Worm (Caenorhabditis elegans) whole organism, L3 larva: ENCODE results near the gene Y47D7A.6.

Source experiments
- R02D3.7 ChIP-seq: fragments of 150-350 bp; optimal IDR thresholded peaks from 2 replicates; lab custom pipeline; 2014; ENCODE audit warnings: missing biosample characterization, missing genetic modification characterization
- ZK546.5 ChIP-seq: sonication (generic microtip); optimal IDR thresholded peaks from 2 replicates; lab custom pipeline; 2017; ENCODE audit warnings: missing biosample characterization, missing genetic modification characterization
- ama-1 ChIP-seq: fragments of 150-350 bp; optimal IDR thresholded peaks from 2 replicates; lab custom pipeline; 2018
- ceh-16 ChIP-seq: sonication (generic microtip); optimal IDR thresholded peaks from 2 replicates; lab custom pipeline; 2017; ENCODE audit warnings: missing biosample characterization, missing genetic modification characterization
- ceh-28 ChIP-seq: fragments of 150-350 bp; optimal IDR thresholded peaks from 2 replicates; lab custom pipeline; 2014; ENCODE audit warnings: missing biosample characterization, missing genetic modification reagents, missing genetic modification characterization
- ceh-82 ChIP-seq: fragments of 150-350 bp; optimal IDR thresholded peaks from 2 replicates; lab custom pipeline; 2014; ENCODE audit warnings: missing biosample characterization, missing genetic modification characterization
- ceh-9 ChIP-seq: sonication (generic microtip); optimal IDR thresholded peaks from 2 replicates; lab custom pipeline; 2018; ENCODE audit warnings: missing biosample characterization, missing genetic modification characterization
- egl-27 ChIP-seq: sonication (generic microtip); optimal IDR thresholded peaks from 4 replicates; lab custom pipeline; 2017; ENCODE audit warnings: missing biosample characterization, missing genetic modification reagents, missing genetic modification characterization
- elt-1 ChIP-seq: fragments of 150-350 bp; optimal IDR thresholded peaks from 2 replicates; lab custom pipeline; 2014; ENCODE audit warnings: missing biosample characterization, missing genetic modification characterization
- elt-2 ChIP-seq: sonication (generic microtip); optimal IDR thresholded peaks from 2 replicates; lab custom pipeline; 2016; ENCODE audit warnings: missing genetic modification reagents, mild to moderate bottlenecking, missing genetic modification characterization, missing compliant biosample characterization
- elt-3 ChIP-seq, 3 experiments: fragments of 150-350 bp in 1 of 3; sonication (generic microtip) in 2 of 3; optimal IDR thresholded peaks; 2 replicates in 2 of 3; 4 replicates in 1 of 3; lab custom pipeline; 2014 to 2017; ENCODE audit warnings: missing biosample characterization in 3 of 3, missing genetic modification characterization in 3 of 3
- eor-1 ChIP-seq, 2 experiments: fragments of 150-350 bp; optimal IDR thresholded peaks; 2 replicates each; lab custom pipeline; 2014 to 2018; ENCODE audit warnings: missing biosample characterization in 2 of 2, missing genetic modification characterization in 2 of 2
- fkh-10 ChIP-seq: sonication (generic microtip); optimal IDR thresholded peaks from 2 replicates; lab custom pipeline; 2017; ENCODE audit warnings: missing biosample characterization, missing genetic modification reagents, missing genetic modification characterization
- fos-1 ChIP-seq: fragments of 150-350 bp; optimal IDR thresholded peaks from 2 replicates; lab custom pipeline; 2014; ENCODE audit warnings: missing biosample characterization, missing genetic modification characterization
- hmg-11 ChIP-seq: sonication (generic microtip); optimal IDR thresholded peaks from 2 replicates; lab custom pipeline; 2016; ENCODE audit warnings: missing genetic modification characterization, missing compliant biosample characterization
- jun-1 ChIP-seq: fragments of 150-350 bp; optimal IDR thresholded peaks from 2 replicates; lab custom pipeline; 2014; ENCODE audit warnings: missing biosample characterization, missing genetic modification reagents, missing genetic modification characterization
- lin-15B ChIP-seq: fragments of 150-350 bp; optimal IDR thresholded peaks from 2 replicates; lab custom pipeline; 2014; ENCODE audit warnings: missing biosample characterization, missing genetic modification characterization
- lin-39 ChIP-seq: fragments of 150-350 bp; optimal IDR thresholded peaks from 2 replicates; lab custom pipeline; 2018; ENCODE audit warnings: missing biosample characterization, missing genetic modification reagents, missing genetic modification characterization
- mdl-1 ChIP-seq: fragments of 150-350 bp; optimal IDR thresholded peaks from 2 replicates; lab custom pipeline; 2014; ENCODE audit warnings: missing biosample characterization, missing genetic modification characterization
- mml-1 ChIP-seq: fragments of 150-350 bp; sonication (generic microtip); optimal IDR thresholded peaks from 3 replicates; lab custom pipeline; 2014; ENCODE audit warnings: missing biosample characterization, missing genetic modification characterization
- nfya-1 ChIP-seq: sonication (generic microtip); optimal IDR thresholded peaks from 2 replicates; lab custom pipeline; 2017; ENCODE audit warnings: missing genetic modification characterization, mild to moderate bottlenecking, missing compliant biosample characterization, antibody characterized with exemption, moderate library complexity; ENCODE audit not compliant: insufficient read depth
- nhr-11 ChIP-seq: fragments of 150-350 bp; optimal IDR thresholded peaks from 2 replicates; lab custom pipeline; 2014; ENCODE audit warnings: missing biosample characterization, missing genetic modification characterization
- nhr-12 ChIP-seq: fragments of 150-350 bp; optimal IDR thresholded peaks from 2 replicates; lab custom pipeline; 2014; ENCODE audit warnings: missing biosample characterization, missing genetic modification characterization
- nhr-23 ChIP-seq: fragments of 150-350 bp; optimal IDR thresholded peaks from 2 replicates; lab custom pipeline; 2014; ENCODE audit warnings: missing biosample characterization, missing genetic modification reagents, missing genetic modification characterization
- nhr-237 ChIP-seq: fragments of 150-350 bp; optimal IDR thresholded peaks from 2 replicates; lab custom pipeline; 2014; ENCODE audit warnings: missing biosample characterization, missing genetic modification characterization
- nhr-25 ChIP-seq: sonication (generic microtip); optimal IDR thresholded peaks from 2 replicates; lab custom pipeline; 2017; ENCODE audit warnings: missing biosample characterization, missing genetic modification characterization
- nhr-28 ChIP-seq: fragments of 150-350 bp; optimal IDR thresholded peaks from 2 replicates; lab custom pipeline; 2014; ENCODE audit warnings: missing biosample characterization, missing genetic modification characterization
- nhr-43 ChIP-seq: sonication (generic microtip); optimal IDR thresholded peaks from 2 replicates; lab custom pipeline; 2016; ENCODE audit warnings: mild to moderate bottlenecking, missing genetic modification characterization, missing compliant biosample characterization; ENCODE audit not compliant: poor library complexity, severe bottlenecking
- nhr-67 ChIP-seq: fragments of 150-350 bp; optimal IDR thresholded peaks from 2 replicates; lab custom pipeline; 2014; ENCODE audit warnings: missing biosample characterization, missing genetic modification characterization
- nhr-77 ChIP-seq: fragments of 150-350 bp; optimal IDR thresholded peaks from 2 replicates; lab custom pipeline; 2014; ENCODE audit warnings: missing biosample characterization, missing genetic modification characterization
- pqm-1 ChIP-seq: fragments of 150-350 bp; optimal IDR thresholded peaks from 2 replicates; lab custom pipeline; 2017; ENCODE audit warnings: missing biosample characterization, missing genetic modification characterization, inconsistent platforms
- sea-2 ChIP-seq: fragments of 150-350 bp; sonication (generic microtip); optimal IDR thresholded peaks from 4 replicates; lab custom pipeline; 2014; ENCODE audit warnings: missing biosample characterization, missing genetic modification reagents, missing genetic modification characterization
- skn-1 ChIP-seq: fragments of 150-350 bp; optimal IDR thresholded peaks from 2 replicates; lab custom pipeline; 2014; ENCODE audit warnings: missing biosample characterization, missing genetic modification characterization
- snpc-4 ChIP-seq: fragments of 150-350 bp; optimal IDR thresholded peaks from 2 replicates; lab custom pipeline; 2014; ENCODE audit warnings: missing biosample characterization, missing genetic modification characterization
- tbx-2 ChIP-seq: sonication (generic microtip); optimal IDR thresholded peaks from 2 replicates; lab custom pipeline; 2016; ENCODE audit warnings: mild to moderate bottlenecking, missing genetic modification characterization, missing compliant biosample characterization
- unc-39 ChIP-seq: sonication (generic microtip); optimal IDR thresholded peaks from 4 replicates; lab custom pipeline; 2017; ENCODE audit warnings: missing biosample characterization, missing genetic modification characterization
- unc-62 ChIP-seq: fragments of 150-350 bp; sonication (generic microtip); optimal IDR thresholded peaks from 4 replicates; lab custom pipeline; 2014; ENCODE audit warnings: missing biosample characterization, missing genetic modification reagents, missing genetic modification characterization
- zag-1 ChIP-seq: fragments of 150-350 bp; optimal IDR thresholded peaks from 2 replicates; lab custom pipeline; 2014; ENCODE audit warnings: missing biosample characterization, missing genetic modification characterization
- ztf-11 ChIP-seq: fragments of 150-350 bp; optimal IDR thresholded peaks from 2 replicates; lab custom pipeline; 2014; ENCODE audit warnings: missing biosample characterization, missing genetic modification characterization

Gene Y47D7A.6

ce11 chrV:4384482-4384881 lies 33.5 kb downstream of the Y47D7A.6 start, which contains the start of gene F13A2.2:
Gene F13A2.2, minus strand, starts transcription at chrV:4384582.
- TF ChIP-seq ceh-28 (tag; lab: Kevin White, UChicago) = no peak
- TF ChIP-seq ceh-16 = no peak
- TF ChIP-seq eor-1 (tag; optimal IDR thresholded peaks at IDR 0.05; lab: Kevin White, UChicago) = no peak
- no peak for TF ChIP-seq skn-1 (tag; lab: Kevin White, UChicago)
- no peak for TF ChIP-seq nhr-67
- TF ChIP-seq nhr-77 (tag; lab: Kevin White, UChicago) = no peak
- no peak for TF ChIP-seq fkh-10 (GFP tag; lab: Kevin White, UChicago)
- TF ChIP-seq nhr-237 (tag; lab: Kevin White, UChicago) = no peak
- TF ChIP-seq elt-2 (tag; lab: Kevin White, UChicago) = no peak
- no peak for TF ChIP-seq ama-1 (lab: Kevin White, UChicago)
- TF ChIP-seq fos-1 (tag; lab: Kevin White, UChicago) = no peak
- no peak for TF ChIP-seq nfya-1 (tag; lab: Kevin White, UChicago)

- TF ChIP-seq unc-39 (no peak), nhr-43 (tag; lab: Kevin White, UChicago) (no peak), nhr-11 (no peak), hmg-11 (tag; lab: Kevin White, UChicago) (no peak), zag-1 (no peak), unc-62 (no peak), nhr-77 (tag; lab: Kevin White, UChicago) (no peak), mdl-1 (tag; lab: Kevin White, UChicago) (no peak), sea-2 (GFP tag; lab: Kevin White, UChicago) (no peak), ztf-11 (no peak), ceh-9 (tag; lab: Kevin White, UChicago) (no peak), nhr-12 (tag; lab: Kevin White, UChicago) (no peak), elt-1 (tag; lab: Kevin White, UChicago) (no peak), tbx-2 (tag; lab: Kevin White, UChicago) (no peak)
These were observed 35.7 kb downstream of the Y47D7A.6 start, which contains the start of gene F13A2.1 for ce11 chrV:4382298-4382697. Gene F13A2.1, minus strand, starts transcription at chrV:4382398.

- TF ChIP-seq snpc-4 (tag; lab: Kevin White, UChicago) (no peak), ceh-16 (no peak), nhr-11 (no peak), jun-1 (no peak), egl-27 (no peak), ZK546.5 (no peak), nhr-12 (tag; lab: Kevin White, UChicago) (no peak), fkh-10 (GFP tag; lab: Kevin White, UChicago) (no peak)
These were observed 40.4 kb downstream of the Y47D7A.6 start, which contains the start of gene F32D1.8 for ce11 chrV:4377622-4378021. Gene F32D1.8, minus strand, starts transcription at chrV:4377722.

- TF ChIP-seq nhr-23 (tag; lab: Kevin White, UChicago) = no peak
- TF ChIP-seq ZK546.5 = no peak
- TF ChIP-seq ceh-82 (tag; lab: Kevin White, UChicago) = no peak
- no peak for TF ChIP-seq mml-1 (tag; lab: Kevin White, UChicago)
- no peak for TF ChIP-seq egl-27
- no peak for TF ChIP-seq nhr-12 (tag; lab: Kevin White, UChicago)
- TF ChIP-seq nhr-77 (tag; lab: Kevin White, UChicago) = no peak
- no peak for TF ChIP-seq lin-39 (tag; lab: Kevin White, UChicago)
- no peak for TF ChIP-seq mdl-1 (tag; lab: Kevin White, UChicago)
- TF ChIP-seq elt-3 (tag; optimal IDR thresholded peaks at IDR 0.05; lab: Kevin White, UChicago) = no peak
- TF ChIP-seq nhr-28 (tag; lab: Kevin White, UChicago) = no peak
- no peak for TF ChIP-seq nhr-25
- TF ChIP-seq R02D3.7 = no peak
- TF ChIP-seq ztf-11 = no peak
- no peak for TF ChIP-seq lin-15B (tag; lab: Kevin White, UChicago)
- no peak for TF ChIP-seq snpc-4 (tag; lab: Kevin White, UChicago)
- TF ChIP-seq pqm-1 = no peak
- TF ChIP-seq nhr-11 = no peak
- TF ChIP-seq sea-2 (GFP tag; lab: Kevin White, UChicago) = no peak
These were observed 42.0 kb downstream of the Y47D7A.6 start, which contains the start of gene F32D1.7 for ce11 chrV:4375807-4376564. Gene F32D1.7, minus strand, starts transcription at chrV:4376173.
